Worm (Caenorhabditis elegans) whole organism, midembryonic: ENCODE results near the gene epg-4.

Source experiments
- T22C8.4 ChIP-seq: fragments of 200-800 bp; sonication (Bioruptor generic); IDR thresholded peaks from 2 replicates; pipeline ENCODE4 v1.3.6; 2022; ENCODE audit warnings: missing genetic modification characterization, missing compliant biosample characterization
- cog-1 ChIP-seq: sonication (generic microtip); optimal IDR thresholded peaks from 2 replicates; lab custom pipeline; 2016; ENCODE audit warnings: missing genetic modification characterization, missing compliant biosample characterization
- flt-1 ChIP-seq: fragments of 200-800 bp; sonication (Bioruptor generic); IDR thresholded peaks from 2 replicates; pipeline ENCODE4 v1.3.6; 2022; ENCODE audit warnings: missing genetic modification characterization, missing compliant biosample characterization
- klf-2 ChIP-seq: fragments of 200-800 bp; sonication (Bioruptor generic); conservative IDR thresholded peaks from 2 replicates; pipeline ENCODE4 v1.3.6; 2022; ENCODE audit warnings: missing genetic modification reagents, missing genetic modification characterization, missing compliant biosample characterization
- med-1 ChIP-seq: sonication (generic microtip); optimal IDR thresholded peaks from 2 replicates; lab custom pipeline; 2017; ENCODE audit warnings: missing genetic modification characterization, mild to moderate bottlenecking, missing compliant biosample characterization, antibody characterized with exemption, missing genetic modification reagents; ENCODE audit not compliant: insufficient read depth
- ztf-23 ChIP-seq: fragments of 200-800 bp; sonication (Bioruptor generic); IDR thresholded peaks from 2 replicates; pipeline ENCODE4 v1.3.6; 2022; ENCODE audit warnings: missing genetic modification reagents, missing genetic modification characterization, missing compliant biosample characterization

DNA sequence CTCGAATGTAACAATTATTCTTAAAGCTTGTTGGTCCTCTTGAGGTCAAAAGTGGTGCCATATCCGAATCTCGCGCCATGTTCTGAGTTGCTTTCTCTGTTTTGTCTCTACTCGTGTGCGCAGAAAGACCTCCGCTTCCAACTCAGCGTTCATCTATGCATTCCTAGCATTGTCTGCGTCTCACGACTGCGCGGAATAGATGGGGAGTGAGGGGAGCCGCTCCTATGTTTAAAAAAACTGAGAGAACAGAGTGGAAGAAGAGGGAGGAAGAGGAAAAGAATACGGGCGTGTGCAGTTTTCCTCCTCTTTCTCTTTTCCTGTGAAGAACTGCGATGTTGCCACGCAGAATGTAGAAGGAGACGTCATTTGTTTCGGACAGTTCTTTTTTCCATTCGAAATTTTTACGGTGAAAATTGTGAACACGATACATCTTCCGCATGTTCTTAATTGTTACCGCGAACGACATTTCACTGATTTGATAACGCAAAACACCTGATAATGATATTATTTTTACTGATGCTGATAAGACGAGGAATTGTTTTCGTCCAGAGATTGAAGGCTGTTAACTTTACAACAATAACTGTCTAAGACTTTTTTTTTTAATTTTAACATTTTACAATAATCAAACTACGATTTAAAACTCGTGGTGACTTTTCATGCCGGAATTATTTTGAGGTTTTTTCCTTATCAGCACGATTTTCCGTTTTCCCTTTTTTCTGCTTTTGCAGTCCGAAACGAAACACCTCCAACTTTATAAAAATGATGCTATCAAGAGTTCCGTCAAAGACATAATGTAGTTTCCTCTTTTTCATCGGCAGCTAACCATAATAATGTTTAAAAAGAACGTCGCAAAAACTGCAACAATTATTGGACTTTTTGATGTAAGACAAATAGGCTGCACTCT lies 15.1 kb upstream of the epg-4 start:
- TF ChIP-seq flt-1 (GFP tag; lab: Robert Waterston, UW) (no peak), med-1 (GFP tag; lab: Kevin White, UChicago) (no peak), T22C8.4 (no peak), cog-1 (tag; lab: Kevin White, UChicago) (no peak), ztf-23 (GFP tag; lab: Robert Waterston, UW) (no peak), klf-2 (GFP tag; lab: Robert Waterston, UW) (no peak)
